Fruit fly (Drosophila melanogaster): ENCODE measurements around the gene CG17234.

CG17234 gene

DNA sequence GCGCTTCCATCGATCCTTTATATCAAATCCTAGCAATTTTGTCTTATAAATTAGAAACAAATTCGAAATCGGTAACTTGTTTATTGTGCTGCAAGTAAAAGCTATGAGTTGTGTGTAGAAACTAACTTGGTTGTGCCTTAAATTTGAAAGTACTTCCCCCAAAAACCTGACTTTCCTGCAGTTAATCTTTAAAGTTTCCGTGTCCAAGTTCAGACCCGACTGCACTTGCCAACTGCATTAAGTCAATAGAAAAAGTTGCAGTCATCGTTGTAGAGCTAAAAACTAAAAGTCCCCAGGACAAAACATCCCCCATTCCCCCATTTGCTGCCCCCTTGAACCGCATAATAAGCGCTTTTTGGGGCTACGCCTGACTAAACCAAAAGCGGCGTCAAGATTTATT is 12.4 kb upstream of the CG17234 start, which contains the start of gene Tengl1:
Tengl1 (minus strand) TSS at position 101 of the 400 bp plus-strand sequence.
- no peak for TF ChIP-seq woc (GFP tag; optimal IDR thresholded peaks at IDR 0.05)
- TF ChIP-seq pan (optimal IDR thresholded peaks at IDR 0.05), result no peak
- no peak for TF ChIP-seq CG9705 (GFP tag; optimal IDR thresholded peaks at IDR 0.05)
- no peak for TF ChIP-seq psq (GFP tag; optimal IDR thresholded peaks at IDR 0.05)
- TF ChIP-seq br (GFP tag; optimal IDR thresholded peaks at IDR 0.05), result no peak
- no peak for TF ChIP-seq Hr83 (GFP tag; optimal IDR thresholded peaks at IDR 0.05; ENCODE audit: poor library complexity, severe bottlenecking)
- TF ChIP-seq foxo (GFP tag; optimal IDR thresholded peaks at IDR 0.05), result no peak
- no peak for TF ChIP-seq dsf (GFP tag; optimal IDR thresholded peaks at IDR 0.05; ENCODE audit: borderline replicate concordance)
- no peak for TF ChIP-seq h (GFP tag; optimal IDR thresholded peaks at IDR 0.05)
- TF ChIP-seq Dif (GFP tag; optimal IDR thresholded peaks at IDR 0.05; ENCODE audit: partially characterized antibody), result no peak
- no peak for TF ChIP-seq rgr (GFP tag; optimal IDR thresholded peaks at IDR 0.05)
- TF ChIP-seq CG32264 (GFP tag; optimal IDR thresholded peaks at IDR 0.05), result no peak
- TF ChIP-seq OdsH (GFP tag; optimal IDR thresholded peaks at IDR 0.05), result no peak
- TF ChIP-seq Sp1 (GFP tag; optimal IDR thresholded peaks at IDR 0.05), result no peak
- no peak for TF ChIP-seq usp (GFP tag; optimal IDR thresholded peaks at IDR 0.05)
- no peak for TF ChIP-seq lola (GFP tag; optimal IDR thresholded peaks at IDR 0.05)
- TF ChIP-seq Rel (GFP tag; optimal IDR thresholded peaks at IDR 0.05), result no peak
- TF ChIP-seq Rel (tag; optimal IDR thresholded peaks at IDR 0.05), result no peak
- TF ChIP-seq brk (GFP tag; optimal IDR thresholded peaks at IDR 0.05), result no peak
- no peak for TF ChIP-seq tai (GFP tag; optimal IDR thresholded peaks at IDR 0.05)
- no peak for TF ChIP-seq HLH106 (tag; optimal IDR thresholded peaks at IDR 0.05)

DNA sequence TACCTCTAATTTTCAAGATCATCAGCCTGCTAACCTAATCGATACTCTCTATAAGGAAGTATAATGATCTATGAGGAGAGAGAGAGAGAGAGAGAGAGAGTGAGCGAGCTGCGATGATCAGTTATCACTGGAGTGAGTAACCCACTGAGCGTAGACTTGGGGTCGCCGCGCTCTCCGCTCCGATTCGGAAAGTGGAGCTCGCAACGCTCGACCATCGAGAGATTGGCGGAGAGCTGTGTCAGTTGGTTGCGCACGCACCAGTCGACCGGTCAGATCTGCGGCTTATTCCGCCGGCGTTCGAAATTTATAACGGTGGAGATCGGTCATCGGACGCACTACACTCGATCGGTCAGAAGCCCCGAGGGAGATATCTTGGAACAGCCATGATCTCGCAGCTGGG is 10.7 kb upstream of the CG17234 start, which contains the start of gene CG4267:
CG4267 (plus strand) TSS at position 240 of the 400 bp plus-strand sequence.
- TF ChIP-seq N (GFP tag; optimal IDR thresholded peaks at IDR 0.05) (no peak), foxo (GFP tag; optimal IDR thresholded peaks at IDR 0.05) (no peak), jim (GFP tag; optimal IDR thresholded peaks at IDR 0.05) (no peak), lola (GFP tag; optimal IDR thresholded peaks at IDR 0.05) (no peak), Vsx2 (GFP tag; optimal IDR thresholded peaks at IDR 0.05; ENCODE audit: partially characterized antibody) (peak; percentile 77), CrebA (GFP tag; optimal IDR thresholded peaks at IDR 0.05; ENCODE audit: borderline replicate concordance) (no peak), Abd-B (GFP tag; optimal IDR thresholded peaks at IDR 0.05) (no peak), Rel (GFP tag; optimal IDR thresholded peaks at IDR 0.05) (no peak), Rel (tag; optimal IDR thresholded peaks at IDR 0.05) (no peak), Dif (GFP tag; optimal IDR thresholded peaks at IDR 0.05; ENCODE audit: partially characterized antibody) (peak; percentile 97), HLH106 (tag; optimal IDR thresholded peaks at IDR 0.05) (no peak), dsf (GFP tag; optimal IDR thresholded peaks at IDR 0.05; ENCODE audit: borderline replicate concordance) (no peak), Hr83 (GFP tag; optimal IDR thresholded peaks at IDR 0.05; ENCODE audit: poor library complexity, severe bottlenecking) (peak; percentile 45), fru (GFP tag; optimal IDR thresholded peaks at IDR 0.05) (no peak), h (GFP tag; optimal IDR thresholded peaks at IDR 0.05) (peak; percentile 11), GATAd (GFP tag; optimal IDR thresholded peaks at IDR 0.05) (no peak), CG9705 (GFP tag; optimal IDR thresholded peaks at IDR 0.05) (no peak), dl (GFP tag; optimal IDR thresholded peaks at IDR 0.05; ENCODE audit: insufficient read depth in 1 of 2, partially characterized antibody in 2 of 2) (peak; percentile 82 to 92), CG32264 (GFP tag; optimal IDR thresholded peaks at IDR 0.05) (no peak), Hr78 (GFP tag; optimal IDR thresholded peaks at IDR 0.05) (no peak), Jra (GFP tag; optimal IDR thresholded peaks at IDR 0.05) (no peak), tai (GFP tag; optimal IDR thresholded peaks at IDR 0.05) (no peak), brk (GFP tag; optimal IDR thresholded peaks at IDR 0.05) (no peak), sv (GFP tag; optimal IDR thresholded peaks at IDR 0.05) (no peak)

DNA sequence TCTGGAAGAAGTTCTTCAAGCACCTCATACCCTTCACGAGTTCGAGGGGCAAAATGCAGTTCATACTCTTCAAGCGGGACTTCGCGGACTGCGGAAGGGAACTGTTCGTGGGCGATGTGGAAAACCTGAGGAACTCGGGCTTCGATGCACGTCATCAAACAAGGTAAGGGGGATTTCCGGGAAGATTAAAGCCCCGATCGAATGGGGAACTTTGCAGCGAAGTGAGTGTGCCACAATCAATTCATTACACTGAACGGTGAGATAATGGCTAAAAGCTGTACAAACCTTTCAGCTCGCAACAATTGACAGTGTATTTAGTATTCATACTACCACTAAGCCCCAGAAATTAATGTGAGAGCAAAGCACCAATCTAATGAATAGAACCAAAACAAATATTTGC is 10.1 kb upstream of the CG17234 start:
- TF ChIP-seq Rel (GFP tag; optimal IDR thresholded peaks at IDR 0.05) (no peak), Rel (tag; optimal IDR thresholded peaks at IDR 0.05) (peak; percentile 91), GATAd (GFP tag; optimal IDR thresholded peaks at IDR 0.05) (no peak)

DNA sequence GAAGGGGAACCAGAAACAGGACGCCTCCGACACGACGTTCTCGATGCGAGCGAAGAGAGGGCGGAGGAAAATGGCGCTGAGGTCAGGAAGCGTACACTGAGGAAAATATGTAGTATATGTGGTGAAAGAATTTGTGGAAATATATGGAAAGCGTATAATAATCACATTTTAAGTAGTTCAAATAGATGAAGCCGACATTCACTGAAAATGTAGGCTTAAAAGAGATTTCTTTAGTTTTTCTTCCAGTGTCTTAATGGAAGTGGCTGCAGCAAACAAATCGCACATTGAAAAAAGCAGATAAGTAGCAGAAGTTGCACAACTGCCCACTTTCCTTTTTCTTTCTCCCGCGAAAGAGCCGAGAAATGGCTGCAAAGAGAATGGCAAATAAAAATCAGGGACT is 3.3 kb upstream of the CG17234 start:
- no peak for TF ChIP-seq dmrt93B (GFP tag; optimal IDR thresholded peaks at IDR 0.05)
- TF ChIP-seq Vsx2 (GFP tag; optimal IDR thresholded peaks at IDR 0.05; ENCODE audit: partially characterized antibody), result no peak
- no peak for TF ChIP-seq Hr78 (GFP tag; optimal IDR thresholded peaks at IDR 0.05)
- no peak for TF ChIP-seq dsf (GFP tag; optimal IDR thresholded peaks at IDR 0.05; ENCODE audit: borderline replicate concordance)
- no peak for TF ChIP-seq Jra (GFP tag; optimal IDR thresholded peaks at IDR 0.05)
- TF ChIP-seq Rel (GFP tag; optimal IDR thresholded peaks at IDR 0.05), result no peak
- TF ChIP-seq Rel (tag; optimal IDR thresholded peaks at IDR 0.05), result no peak
- TF ChIP-seq sage (GFP tag; optimal IDR thresholded peaks at IDR 0.05), result no peak
- no peak for TF ChIP-seq rgr (GFP tag; optimal IDR thresholded peaks at IDR 0.05)
- TF ChIP-seq jim (GFP tag; optimal IDR thresholded peaks at IDR 0.05), result no peak
- TF ChIP-seq lola (GFP tag; optimal IDR thresholded peaks at IDR 0.05), result no peak
- no peak for TF ChIP-seq ey (GFP tag; optimal IDR thresholded peaks at IDR 0.05)
- TF ChIP-seq sv (GFP tag; optimal IDR thresholded peaks at IDR 0.05), result no peak
- no peak for TF ChIP-seq OdsH (GFP tag; optimal IDR thresholded peaks at IDR 0.05)
- no peak for TF ChIP-seq psq (GFP tag; optimal IDR thresholded peaks at IDR 0.05)
- TF ChIP-seq tai (GFP tag; optimal IDR thresholded peaks at IDR 0.05), result no peak
- TF ChIP-seq CG9705 (GFP tag; optimal IDR thresholded peaks at IDR 0.05), result no peak

Data from whole organism, wandering third instar larva.